Fruit fly (Drosophila melanogaster): ENCODE measurements around the gene CG14805.

CG14805 gene

DNA sequence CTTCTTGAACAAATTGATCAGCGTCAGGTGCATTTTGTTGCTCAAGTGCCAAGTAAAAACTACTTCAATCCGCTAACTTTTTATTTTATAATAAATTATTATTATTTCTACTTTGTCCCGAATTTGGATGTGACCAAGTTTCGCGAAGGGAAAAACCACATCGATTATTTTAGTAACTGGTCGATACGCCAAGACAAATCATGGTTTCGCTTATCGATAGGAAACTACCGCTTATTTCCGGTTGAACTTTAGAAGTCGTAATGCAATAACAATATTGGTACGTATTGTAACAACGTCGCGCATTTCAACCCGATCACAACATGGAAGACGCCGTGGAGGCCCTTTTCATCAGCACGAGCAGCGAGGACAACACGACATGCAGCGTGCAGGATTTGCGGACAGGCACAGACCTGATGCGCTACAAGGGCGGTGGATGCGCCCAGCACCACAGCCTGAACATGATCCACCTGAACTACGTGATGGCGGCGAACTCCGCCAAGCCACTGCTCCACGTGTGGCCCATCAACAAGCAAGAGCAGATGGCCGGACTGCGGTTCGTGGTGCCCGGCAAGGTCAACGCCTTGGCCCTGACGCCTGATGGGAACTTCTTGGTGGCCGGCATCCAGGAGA, at the start of gene CG14805, which contains the start of gene CG14817:
TSS of gene CG14805 (plus strand) at position 211 of the 630 bp plus-strand sequence.
TSS of gene CG14817 (minus strand) at position 164 of the 630 bp plus-strand sequence.
- TF ChIP-seq CG4496 (GFP tag; IDR thresholded peaks at IDR 0.05), result peak; percentile 76
- peak; percentile 4 for TF ChIP-seq CG17806 (tag; optimal IDR thresholded peaks at IDR 0.05)
- peak; percentile 62 for TF ChIP-seq EcR (GFP tag; optimal IDR thresholded peaks at IDR 0.05)
- TF ChIP-seq Pif1A (GFP tag; optimal IDR thresholded peaks at IDR 0.05), result no peak
- no peak for TF ChIP-seq D1 (tag; optimal IDR thresholded peaks at IDR 0.05)
- peak; percentile 54 for TF ChIP-seq gl (tag; optimal IDR thresholded peaks at IDR 0.05)
- peak; percentile 58 for TF ChIP-seq CG34367 (tag; optimal IDR thresholded peaks at IDR 0.05)
- no peak for TF ChIP-seq fd96Ca (GFP tag; IDR thresholded peaks at IDR 0.05)
- no peak for TF ChIP-seq CG12605 (GFP tag; IDR thresholded peaks at IDR 0.05)
- TF ChIP-seq CG8301 (tag; optimal IDR thresholded peaks at IDR 0.05), result no peak
- TF ChIP-seq CG32121 (GFP tag; IDR thresholded peaks at IDR 0.05), result no peak
- TF ChIP-seq CG9948 (tag; optimal IDR thresholded peaks at IDR 0.05), result no peak
- TF ChIP-seq CG15710 (tag; optimal IDR thresholded peaks at IDR 0.05), result peak; percentile 34
- TF ChIP-seq CG8159 (tag; optimal IDR thresholded peaks at IDR 0.05), result no peak
- no peak for TF ChIP-seq Pif1B (GFP tag; optimal IDR thresholded peaks at IDR 0.05)
- TF ChIP-seq CG14655 (GFP tag; optimal IDR thresholded peaks at IDR 0.05), result no peak
- no peak for TF ChIP-seq CG13204 (GFP tag; optimal IDR thresholded peaks at IDR 0.05)
- no peak for TF ChIP-seq rn (GFP tag; IDR thresholded peaks at IDR 0.05)
- TF ChIP-seq Snoo (tag; optimal IDR thresholded peaks at IDR 0.05), result peak; percentile 82
- TF ChIP-seq CG10348 (GFP tag; IDR thresholded peaks at IDR 0.05), result no peak
- peak; percentile 8; the same call in 1 of the 2 replicates for TF ChIP-seq Ets98B (GFP tag; IDR thresholded peaks at IDR 0.05)

DNA sequence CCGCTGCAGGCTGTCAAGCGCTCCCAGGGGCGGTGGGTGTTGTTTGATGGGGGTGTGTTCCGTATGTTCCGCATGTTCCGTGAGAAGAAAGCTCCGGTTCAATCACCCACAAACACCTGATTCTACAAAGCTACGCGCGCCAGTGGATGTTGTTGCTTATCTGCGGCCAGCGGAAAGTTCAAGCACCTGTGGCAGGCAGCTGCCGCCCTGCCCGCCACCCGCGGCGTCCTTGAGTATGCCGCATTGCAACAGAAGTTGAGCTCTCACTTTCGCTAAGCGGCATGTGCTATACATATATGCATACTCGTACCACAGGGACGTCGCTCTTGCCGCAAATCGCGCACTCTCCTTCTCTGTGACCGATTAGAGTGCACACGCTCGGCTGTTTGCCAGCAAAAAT, 49.0 kb upstream of the CG14805 start:
- TF ChIP-seq CG14655 (GFP tag; optimal IDR thresholded peaks at IDR 0.05) (peak; percentile 3), CG12605 (GFP tag; IDR thresholded peaks at IDR 0.05) (peak; percentile 53; the same call in 1 of the 2 replicates), EcR (GFP tag; optimal IDR thresholded peaks at IDR 0.05) (peak; percentile 90), D1 (tag; optimal IDR thresholded peaks at IDR 0.05) (no peak), Snoo (tag; optimal IDR thresholded peaks at IDR 0.05) (no peak), fd96Ca (GFP tag; IDR thresholded peaks at IDR 0.05) (no peak)

DNA sequence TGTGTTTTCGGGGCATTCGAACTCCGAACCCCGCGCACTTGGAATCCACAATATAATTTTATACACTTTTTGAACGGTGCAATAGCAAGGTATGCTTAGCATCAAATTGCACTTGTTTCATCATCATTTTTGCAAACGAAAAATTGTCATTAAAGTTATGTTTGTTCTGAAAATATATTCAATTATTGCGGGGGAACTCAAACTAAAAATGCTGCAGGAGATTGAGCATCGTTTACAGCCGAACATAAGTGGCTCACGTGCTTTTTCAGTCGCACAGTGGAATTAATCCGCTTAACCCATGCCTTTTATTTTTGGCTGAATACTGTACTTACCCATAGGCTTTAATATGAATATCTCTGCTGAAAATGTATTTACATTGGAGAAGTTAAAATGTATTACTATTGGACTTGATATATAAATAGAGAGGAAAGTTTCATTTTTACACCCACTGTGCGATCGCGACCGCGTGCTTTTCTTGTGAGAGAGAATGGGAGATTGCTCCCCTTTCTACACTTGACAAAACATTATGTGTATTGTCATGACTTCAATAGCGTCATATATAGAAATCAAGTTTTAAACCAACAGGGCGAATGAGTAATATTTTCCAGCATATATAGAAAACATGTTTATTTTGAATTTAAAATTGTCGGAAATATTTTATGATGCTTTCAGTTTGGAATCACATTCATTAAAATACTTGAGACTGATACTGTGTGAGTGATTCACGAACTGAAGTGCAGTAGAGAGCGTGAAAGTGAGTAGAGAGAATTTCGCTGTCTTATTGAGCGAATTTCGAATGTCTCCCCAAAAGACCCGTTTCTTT, 46.5 kb upstream of the CG14805 start:
- peak; percentile 99 for TF ChIP-seq Pif1B (GFP tag; optimal IDR thresholded peaks at IDR 0.05)
- TF ChIP-seq CG8301 (tag; optimal IDR thresholded peaks at IDR 0.05), result peak; percentile 98
- peak; percentile 95 for TF ChIP-seq CG15710 (tag; optimal IDR thresholded peaks at IDR 0.05)
- peak; percentile 99 for TF ChIP-seq CG32121 (GFP tag; IDR thresholded peaks at IDR 0.05)
- TF ChIP-seq Snoo (tag; optimal IDR thresholded peaks at IDR 0.05), result peak; percentile 98
- TF ChIP-seq CG10348 (GFP tag; IDR thresholded peaks at IDR 0.05), result peak; percentile 94
- peak; percentile 98 for TF ChIP-seq CG8159 (tag; optimal IDR thresholded peaks at IDR 0.05)
- TF ChIP-seq CG17806 (tag; optimal IDR thresholded peaks at IDR 0.05), result peak; percentile 99
- TF ChIP-seq fd96Ca (GFP tag; IDR thresholded peaks at IDR 0.05), result peak; percentile 99
- TF ChIP-seq CG9948 (tag; optimal IDR thresholded peaks at IDR 0.05), result peak; percentile 97
- TF ChIP-seq EcR (GFP tag; optimal IDR thresholded peaks at IDR 0.05), result peak; percentile 67
- TF ChIP-seq D1 (tag; optimal IDR thresholded peaks at IDR 0.05), result peak; percentile 89
- peak; percentile 100 for TF ChIP-seq CG4496 (GFP tag; IDR thresholded peaks at IDR 0.05)
- peak; percentile 98 for TF ChIP-seq rn (GFP tag; IDR thresholded peaks at IDR 0.05)
- TF ChIP-seq gl (tag; optimal IDR thresholded peaks at IDR 0.05), result peak; percentile 96
- TF ChIP-seq CG14655 (GFP tag; optimal IDR thresholded peaks at IDR 0.05), result peak; percentile 98
- peak; percentile 99 for TF ChIP-seq Pif1A (GFP tag; optimal IDR thresholded peaks at IDR 0.05)
- peak; percentile 99 for TF ChIP-seq CG12605 (GFP tag; IDR thresholded peaks at IDR 0.05)
- TF ChIP-seq CG13204 (GFP tag; optimal IDR thresholded peaks at IDR 0.05), result peak; percentile 87
- TF ChIP-seq CG34367 (tag; optimal IDR thresholded peaks at IDR 0.05), result peak; percentile 98
- peak; percentile 99 for TF ChIP-seq Ets98B (GFP tag; IDR thresholded peaks at IDR 0.05)

DNA sequence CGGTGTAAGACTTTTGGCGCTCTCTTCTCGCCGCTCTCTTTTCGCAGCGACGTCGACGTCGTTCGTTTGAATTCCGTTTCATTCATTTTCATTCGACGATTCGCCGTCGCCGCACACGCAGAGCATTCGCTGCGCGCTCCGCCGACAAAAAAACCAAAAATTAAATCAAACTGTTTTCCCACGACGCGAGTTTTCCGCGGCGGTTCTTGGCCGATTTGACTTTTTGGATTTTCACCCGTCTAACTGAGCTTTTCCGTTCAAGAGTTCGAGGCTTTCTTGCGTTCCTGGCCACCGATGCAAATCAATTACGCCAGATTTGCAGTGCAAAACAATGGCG, 45.9 kb upstream of the CG14805 start:
- TF ChIP-seq CG32121 (GFP tag; IDR thresholded peaks at IDR 0.05) (no peak), CG8301 (tag; optimal IDR thresholded peaks at IDR 0.05) (no peak), D1 (tag; optimal IDR thresholded peaks at IDR 0.05) (no peak), Ets98B (GFP tag; IDR thresholded peaks at IDR 0.05) (no peak), CG17806 (tag; optimal IDR thresholded peaks at IDR 0.05) (no peak), CG13204 (GFP tag; optimal IDR thresholded peaks at IDR 0.05) (no peak), Pif1A (GFP tag; optimal IDR thresholded peaks at IDR 0.05) (no peak), CG34367 (tag; optimal IDR thresholded peaks at IDR 0.05) (no peak), CG10348 (GFP tag; IDR thresholded peaks at IDR 0.05) (no peak)

DNA sequence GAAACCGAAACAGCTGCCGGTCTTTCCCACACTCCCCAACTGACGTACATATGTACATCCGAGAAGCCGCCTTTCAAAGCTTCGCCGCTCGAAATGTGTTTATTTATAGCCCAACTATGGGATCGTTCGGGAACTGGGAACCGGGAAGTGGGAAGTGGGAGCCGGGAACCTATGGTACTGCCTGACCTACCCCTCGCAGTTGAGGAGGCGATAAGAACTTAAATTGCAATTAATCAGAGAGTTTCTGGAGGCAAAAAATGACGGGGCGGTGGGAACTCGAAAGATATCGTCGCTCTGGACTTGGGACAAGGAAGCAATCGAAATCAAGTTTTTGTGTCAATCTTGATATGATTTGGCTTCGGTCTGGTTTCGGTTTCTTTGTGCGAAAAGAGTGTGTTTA, 44.4 kb upstream of the CG14805 start:
- TF ChIP-seq Ets98B (GFP tag; IDR thresholded peaks at IDR 0.05) (no peak), EcR (GFP tag; optimal IDR thresholded peaks at IDR 0.05) (peak; percentile 29)
